Fruit fly (Drosophila melanogaster) whole organism, prepupa: ENCODE results near the gene m.
"Not testable (repeated sequence)": the region's sequence is repeated elsewhere in the genome, so short reads cannot be mapped to it uniquely, and the experiment has no call there.

Experiments used
- Blimp-1 ChIP-seq: fragments of 200-800 bp; sonication (Bioruptor generic); optimal IDR thresholded peaks from 3 replicates; lab custom pipeline; 2017; ENCODE audit warnings: missing biosample characterization, missing genetic modification characterization, mild to moderate bottlenecking, moderate library complexity, missing genetic modification reagents
- CG10669 ChIP-seq: fragments of 200-800 bp; sonication (Bioruptor generic); optimal IDR thresholded peaks from 3 replicates; lab custom pipeline; 2018; ENCODE audit warnings: missing biosample characterization, mild to moderate bottlenecking, missing genetic modification characterization, moderate library complexity
- CG15336 ChIP-seq: fragments of 200-800 bp; sonication (Bioruptor generic); IDR thresholded peaks from 2 replicates; pipeline ENCODE4 v1.3.6; 2022; ENCODE audit warnings: missing biosample characterization, missing genetic modification characterization
- CG31627 ChIP-seq: fragments of 200-800 bp; sonication (Bioruptor generic); optimal IDR thresholded peaks from 3 replicates; lab custom pipeline; 2016; ENCODE audit warnings: missing biosample characterization, missing genetic modification characterization
- Ets21C ChIP-seq: fragments of 200-800 bp; sonication (Bioruptor generic); optimal IDR thresholded peaks from 3 replicates; lab custom pipeline; 2016; ENCODE audit warnings: missing biosample characterization, missing genetic modification characterization
- Smox ChIP-seq: fragments of 200-800 bp; sonication (Bioruptor generic); optimal IDR thresholded peaks from 3 replicates; lab custom pipeline; 2016; ENCODE audit warnings: missing biosample characterization, missing genetic modification characterization
- ss ChIP-seq, 2 experiments: fragments of 200-800 bp; sonication (Bioruptor generic); optimal IDR thresholded peaks; 2 replicates in 1 of 2; 3 replicates in 1 of 2; lab custom pipeline; 2017 to 2018; ENCODE audit warnings: mild to moderate bottlenecking in 2 of 2, missing biosample characterization in 2 of 2, missing genetic modification characterization in 2 of 2, moderate library complexity in 1 of 2

- TF ChIP-seq Ets21C (GFP tag; lab: Kevin White, UChicago); ss (GFP tag; optimal IDR thresholded peaks at IDR 0.05; lab: Kevin White, UChicago); CG31627 (GFP tag; lab: Kevin White, UChicago); CG10669; Smox (GFP tag; lab: Kevin White, UChicago); CG15336 (GFP tag; lab: Robert Waterston, UW); Blimp-1 (GFP tag; lab: Kevin White, UChicago): not testable (repeated sequence)
Measured at dm6 chrX:11753973-11754372, at the start of gene m.
